Worm (Caenorhabditis elegans): ENCODE measurements around the gene C54F6.20.

C54F6.20 gene

ce11 chrV:7527153-7527552 is 2.6 kb downstream of the C54F6.20 start, which contains the start of gene C54F6.17:
Gene C54F6.17, plus strand, starts transcription at chrV:7527453.
- TF ChIP-seq lin-32 (GFP tag; optimal IDR thresholded peaks at IDR 0.05) (no peak), unc-62 (GFP tag; optimal IDR thresholded peaks at IDR 0.05) (no peak), snpc-4 (tag; optimal IDR thresholded peaks at IDR 0.05) (no peak), ham-2 (GFP tag; optimal IDR thresholded peaks at IDR 0.05) (no peak), blmp-1 (tag; optimal IDR thresholded peaks at IDR 0.05) (no peak), unc-120 (tag; optimal IDR thresholded peaks at IDR 0.05; ENCODE audit: poor library complexity, severe bottlenecking) (no peak), sptf-1 (tag; optimal IDR thresholded peaks at IDR 0.05) (no peak)

DNA sequence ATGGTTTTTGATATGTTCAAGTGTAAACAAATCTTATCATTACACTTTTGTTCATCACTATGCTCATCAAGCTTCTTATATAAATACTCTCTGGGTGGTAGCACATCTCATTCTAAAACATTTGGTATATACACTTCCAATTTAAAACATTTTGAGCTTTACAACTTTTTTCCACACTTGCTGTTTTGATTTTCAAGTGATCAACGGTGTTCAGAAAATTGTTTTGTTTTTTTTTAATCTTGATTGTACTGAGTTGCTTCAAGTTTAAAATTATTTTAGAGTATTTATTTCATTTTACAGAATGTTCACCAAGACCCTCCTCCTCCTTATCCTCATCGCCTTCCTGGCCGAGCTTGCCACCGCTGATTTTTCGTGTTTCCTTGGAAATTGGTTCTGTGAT is 4.3 kb downstream of the C54F6.20 start, which contains the start of gene C54F6.5:
TSS of gene C54F6.5 (plus strand) at position 301 of the 400 bp plus-strand sequence.
- TF ChIP-seq drap-1 (GFP tag; optimal IDR thresholded peaks at IDR 0.05) (no peak), ceh-43 (GFP tag; optimal IDR thresholded peaks at IDR 0.05) (no peak), mep-1 (tag; optimal IDR thresholded peaks at IDR 0.05) (no peak)

DNA sequence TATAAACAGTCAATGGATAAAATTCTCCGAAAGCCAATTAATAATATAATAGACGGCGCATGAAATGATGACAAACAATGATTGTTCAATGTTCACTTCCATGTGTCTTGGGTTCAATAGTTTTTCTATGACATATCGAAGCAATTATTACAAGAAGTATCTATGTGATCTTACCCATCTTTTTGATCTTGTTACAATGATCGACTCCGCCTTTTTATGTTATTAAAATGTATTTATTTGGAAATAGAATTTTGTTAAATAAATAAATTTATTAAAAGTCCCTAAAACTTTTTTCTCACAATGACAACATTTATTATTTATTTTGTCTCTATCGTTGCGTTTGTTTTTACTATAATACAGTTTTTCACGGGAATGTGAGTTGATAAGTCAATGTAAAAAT is 5.3 kb downstream of the C54F6.20 start, which contains the start of gene swt-2:
TSS of gene swt-2 (plus strand) at position 301 of the 400 bp plus-strand sequence.
- TF ChIP-seq hlh-1 (tag; optimal IDR thresholded peaks at IDR 0.05) (no peak), tbx-8 (GFP tag; optimal IDR thresholded peaks at IDR 0.05) (no peak), unc-120 (tag; optimal IDR thresholded peaks at IDR 0.05; ENCODE audit: poor library complexity, severe bottlenecking) (no peak), lin-32 (GFP tag; optimal IDR thresholded peaks at IDR 0.05) (no peak), mls-2 (tag; optimal IDR thresholded peaks at IDR 0.05) (no peak), mab-5 (tag; optimal IDR thresholded peaks at IDR 0.05) (no peak), elt-1 (tag; optimal IDR thresholded peaks at IDR 0.05; ENCODE audit: borderline replicate concordance, insufficient read depth) (no peak), unc-62 (GFP tag; optimal IDR thresholded peaks at IDR 0.05) (no peak), nhr-28 (tag; optimal IDR thresholded peaks at IDR 0.05) (no peak), ztf-11 (tag; optimal IDR thresholded peaks at IDR 0.05) (no peak), nhr-76 (tag; optimal IDR thresholded peaks at IDR 0.05) (no peak), lin-13 (tag; optimal IDR thresholded peaks at IDR 0.05) (no peak), cnd-1 (tag; optimal IDR thresholded peaks at IDR 0.05) (no peak), ceh-43 (GFP tag; optimal IDR thresholded peaks at IDR 0.05) (no peak)

DNA sequence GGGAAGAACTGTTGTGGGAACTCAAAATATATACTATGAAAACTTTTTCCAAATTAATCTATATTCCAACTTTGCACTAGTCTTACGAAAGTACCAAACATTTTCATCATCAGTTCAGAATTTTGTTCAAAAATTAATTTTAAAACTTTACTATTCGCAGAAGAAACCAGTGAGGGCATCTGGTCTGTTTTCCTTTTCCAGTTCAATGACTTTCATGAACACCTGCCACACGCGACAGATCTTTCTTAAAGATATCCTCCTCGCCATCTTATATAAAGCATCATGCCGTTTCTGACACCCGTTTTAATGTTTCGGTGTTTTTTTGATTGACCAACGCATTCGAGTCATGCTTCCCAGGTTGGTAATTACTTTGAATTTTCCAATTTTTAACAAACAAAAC is 8.4 kb downstream of the C54F6.20 start, which contains the start of gene C54F6.3:
TSS of gene C54F6.3 (plus strand) at position 301 of the 400 bp plus-strand sequence.
- no peak for TF ChIP-seq elt-1 (tag; optimal IDR thresholded peaks at IDR 0.05; ENCODE audit: borderline replicate concordance, insufficient read depth)
- no peak for TF ChIP-seq nhr-12 (tag; optimal IDR thresholded peaks at IDR 0.05)
- TF ChIP-seq unc-62 (GFP tag; optimal IDR thresholded peaks at IDR 0.05), result no peak
- TF ChIP-seq mls-2 (tag; optimal IDR thresholded peaks at IDR 0.05), result no peak
- TF ChIP-seq ham-2 (GFP tag; optimal IDR thresholded peaks at IDR 0.05), result no peak
- no peak for TF ChIP-seq cnd-1 (tag; optimal IDR thresholded peaks at IDR 0.05)

- TF ChIP-seq pha-4 (tag; optimal IDR thresholded peaks at IDR 0.05) (no peak), hlh-1 (tag; optimal IDR thresholded peaks at IDR 0.05) (no peak), nhr-76 (tag; optimal IDR thresholded peaks at IDR 0.05) (no peak), unc-120 (tag; optimal IDR thresholded peaks at IDR 0.05; ENCODE audit: poor library complexity, severe bottlenecking) (no peak), drap-1 (GFP tag; optimal IDR thresholded peaks at IDR 0.05) (no peak), mep-1 (tag; optimal IDR thresholded peaks at IDR 0.05) (no peak), snpc-4 (tag; optimal IDR thresholded peaks at IDR 0.05) (no peak), lin-13 (tag; optimal IDR thresholded peaks at IDR 0.05) (no peak), blmp-1 (tag; optimal IDR thresholded peaks at IDR 0.05) (no peak), tbx-8 (GFP tag; optimal IDR thresholded peaks at IDR 0.05) (no peak), flh-1 (GFP tag; optimal IDR thresholded peaks at IDR 0.05) (no peak), cnd-1 (tag; optimal IDR thresholded peaks at IDR 0.05) (no peak), ceh-83 (GFP tag; optimal IDR thresholded peaks at IDR 0.05) (no peak), M03D4.4 (tag; optimal IDR thresholded peaks at IDR 0.05) (no peak), unc-62 (GFP tag; optimal IDR thresholded peaks at IDR 0.05) (no peak), nhr-12 (tag; optimal IDR thresholded peaks at IDR 0.05) (no peak), unc-39 (tag; optimal IDR thresholded peaks at IDR 0.05) (no peak)
These were observed 13.5 kb downstream of the C54F6.20 start, which contains the start of gene C54F6.12 for ce11 chrV:7538018-7538417. Gene C54F6.12, minus strand, starts transcription at chrV:7538118.

DNA sequence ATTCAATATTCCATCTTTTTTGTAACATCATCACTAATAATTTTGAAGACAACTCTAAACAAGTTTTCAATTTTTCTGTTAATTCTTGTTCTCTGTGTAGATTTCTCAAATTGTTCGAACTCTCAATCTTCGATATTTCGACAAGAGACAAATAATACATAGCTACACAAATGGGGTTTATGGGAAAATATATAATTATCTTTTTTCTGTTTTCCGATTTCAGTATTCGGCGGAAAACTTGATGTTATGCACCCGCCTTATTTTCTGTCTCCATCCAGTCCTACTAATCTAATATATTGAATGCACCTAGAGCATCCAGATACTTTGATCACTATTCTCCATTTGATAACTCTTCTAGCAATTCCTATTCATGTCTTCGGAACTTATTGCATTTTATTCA is 14.5 kb downstream of the C54F6.20 start, which contains the start of gene srh-268:
TSS of gene srh-268 (plus strand) at position 301 of the 400 bp plus-strand sequence.
- TF ChIP-seq cnd-1 (tag; optimal IDR thresholded peaks at IDR 0.05) (no peak), pha-4 (tag; optimal IDR thresholded peaks at IDR 0.05) (no peak), ceh-43 (GFP tag; optimal IDR thresholded peaks at IDR 0.05) (no peak), lsy-2 (tag; optimal IDR thresholded peaks at IDR 0.05) (no peak), snpc-4 (tag; optimal IDR thresholded peaks at IDR 0.05) (no peak), lin-13 (tag; optimal IDR thresholded peaks at IDR 0.05) (no peak), mep-1 (tag; optimal IDR thresholded peaks at IDR 0.05) (no peak), ceh-39 (tag; optimal IDR thresholded peaks at IDR 0.05) (no peak), unc-62 (GFP tag; optimal IDR thresholded peaks at IDR 0.05) (no peak), drap-1 (GFP tag; optimal IDR thresholded peaks at IDR 0.05) (no peak), flh-1 (GFP tag; optimal IDR thresholded peaks at IDR 0.05) (no peak)
